Worm (Caenorhabditis elegans) whole organism, L3 larva: Measurements from ENCODE around the gene F26D11.12.

Experiments
- R02D3.7 ChIP-seq: fragments of 150-350 bp; optimal IDR thresholded peaks from 2 replicates; lab custom pipeline; 2014; ENCODE audit warnings: missing biosample characterization, missing genetic modification characterization
- ZK546.5 ChIP-seq: sonication (generic microtip); optimal IDR thresholded peaks from 2 replicates; lab custom pipeline; 2017; ENCODE audit warnings: missing biosample characterization, missing genetic modification characterization
- aly-2 ChIP-seq: fragments of 150-350 bp; optimal IDR thresholded peaks from 2 replicates; lab custom pipeline; 2014; ENCODE audit warnings: missing biosample characterization, missing genetic modification characterization
- ama-1 ChIP-seq: fragments of 150-350 bp; optimal IDR thresholded peaks from 2 replicates; lab custom pipeline; 2018
- ceh-16 ChIP-seq: sonication (generic microtip); optimal IDR thresholded peaks from 2 replicates; lab custom pipeline; 2017; ENCODE audit warnings: missing biosample characterization, missing genetic modification characterization
- ceh-28 ChIP-seq: fragments of 150-350 bp; optimal IDR thresholded peaks from 2 replicates; lab custom pipeline; 2014; ENCODE audit warnings: missing biosample characterization, missing genetic modification reagents, missing genetic modification characterization
- ceh-82 ChIP-seq: fragments of 150-350 bp; optimal IDR thresholded peaks from 2 replicates; lab custom pipeline; 2014; ENCODE audit warnings: missing biosample characterization, missing genetic modification characterization
- ceh-9 ChIP-seq: sonication (generic microtip); optimal IDR thresholded peaks from 2 replicates; lab custom pipeline; 2018; ENCODE audit warnings: missing biosample characterization, missing genetic modification characterization
- daf-12 ChIP-seq: fragments of 150-350 bp; optimal IDR thresholded peaks from 2 replicates; lab custom pipeline; 2014; ENCODE audit warnings: missing biosample characterization, missing genetic modification reagents, missing genetic modification characterization
- egl-27 ChIP-seq: sonication (generic microtip); optimal IDR thresholded peaks from 4 replicates; lab custom pipeline; 2017; ENCODE audit warnings: missing biosample characterization, missing genetic modification reagents, missing genetic modification characterization
- egl-5 ChIP-seq: fragments of 150-350 bp; optimal IDR thresholded peaks from 2 replicates; lab custom pipeline; 2017; ENCODE audit warnings: missing biosample characterization, missing genetic modification reagents, missing genetic modification characterization, inconsistent platforms
- elt-1 ChIP-seq: fragments of 150-350 bp; optimal IDR thresholded peaks from 2 replicates; lab custom pipeline; 2014; ENCODE audit warnings: missing biosample characterization, missing genetic modification characterization
- elt-2 ChIP-seq: sonication (generic microtip); optimal IDR thresholded peaks from 2 replicates; lab custom pipeline; 2016; ENCODE audit warnings: missing genetic modification reagents, mild to moderate bottlenecking, missing genetic modification characterization, missing compliant biosample characterization
- elt-3 ChIP-seq, 3 experiments: fragments of 150-350 bp in 1 of 3; sonication (generic microtip) in 2 of 3; optimal IDR thresholded peaks; 2 replicates in 2 of 3; 4 replicates in 1 of 3; lab custom pipeline; 2014 to 2017; ENCODE audit warnings: missing biosample characterization in 3 of 3, missing genetic modification characterization in 3 of 3
- fkh-10 ChIP-seq: sonication (generic microtip); optimal IDR thresholded peaks from 2 replicates; lab custom pipeline; 2017; ENCODE audit warnings: missing biosample characterization, missing genetic modification reagents, missing genetic modification characterization
- fkh-2 ChIP-seq: fragments of 150-350 bp; optimal IDR thresholded peaks from 2 replicates; lab custom pipeline; 2014; ENCODE audit warnings: missing biosample characterization, missing genetic modification reagents, missing genetic modification characterization
- fos-1 ChIP-seq: fragments of 150-350 bp; optimal IDR thresholded peaks from 2 replicates; lab custom pipeline; 2014; ENCODE audit warnings: missing biosample characterization, missing genetic modification characterization
- hmg-11 ChIP-seq: sonication (generic microtip); optimal IDR thresholded peaks from 2 replicates; lab custom pipeline; 2016; ENCODE audit warnings: missing genetic modification characterization, missing compliant biosample characterization
- lin-15B ChIP-seq: fragments of 150-350 bp; optimal IDR thresholded peaks from 2 replicates; lab custom pipeline; 2014; ENCODE audit warnings: missing biosample characterization, missing genetic modification characterization
- lin-39 ChIP-seq: fragments of 150-350 bp; optimal IDR thresholded peaks from 2 replicates; lab custom pipeline; 2018; ENCODE audit warnings: missing biosample characterization, missing genetic modification reagents, missing genetic modification characterization
- lsy-12 ChIP-seq: sonication (generic microtip); optimal IDR thresholded peaks from 2 replicates; lab custom pipeline; 2016; ENCODE audit warnings: mild to moderate bottlenecking, missing genetic modification characterization, missing compliant biosample characterization
- mdl-1 ChIP-seq: fragments of 150-350 bp; optimal IDR thresholded peaks from 2 replicates; lab custom pipeline; 2014; ENCODE audit warnings: missing biosample characterization, missing genetic modification characterization
- mml-1 ChIP-seq: fragments of 150-350 bp; sonication (generic microtip); optimal IDR thresholded peaks from 3 replicates; lab custom pipeline; 2014; ENCODE audit warnings: missing biosample characterization, missing genetic modification characterization
- nfya-1 ChIP-seq: sonication (generic microtip); optimal IDR thresholded peaks from 2 replicates; lab custom pipeline; 2017; ENCODE audit warnings: missing genetic modification characterization, mild to moderate bottlenecking, missing compliant biosample characterization, antibody characterized with exemption, moderate library complexity; ENCODE audit not compliant: insufficient read depth
- nhr-11 ChIP-seq: fragments of 150-350 bp; optimal IDR thresholded peaks from 2 replicates; lab custom pipeline; 2014; ENCODE audit warnings: missing biosample characterization, missing genetic modification characterization
- nhr-12 ChIP-seq: fragments of 150-350 bp; optimal IDR thresholded peaks from 2 replicates; lab custom pipeline; 2014; ENCODE audit warnings: missing biosample characterization, missing genetic modification characterization
- nhr-23 ChIP-seq: fragments of 150-350 bp; optimal IDR thresholded peaks from 2 replicates; lab custom pipeline; 2014; ENCODE audit warnings: missing biosample characterization, missing genetic modification reagents, missing genetic modification characterization
- nhr-237 ChIP-seq: fragments of 150-350 bp; optimal IDR thresholded peaks from 2 replicates; lab custom pipeline; 2014; ENCODE audit warnings: missing biosample characterization, missing genetic modification characterization
- nhr-25 ChIP-seq: sonication (generic microtip); optimal IDR thresholded peaks from 2 replicates; lab custom pipeline; 2017; ENCODE audit warnings: missing biosample characterization, missing genetic modification characterization
- nhr-28 ChIP-seq: fragments of 150-350 bp; optimal IDR thresholded peaks from 2 replicates; lab custom pipeline; 2014; ENCODE audit warnings: missing biosample characterization, missing genetic modification characterization
- nhr-43 ChIP-seq: sonication (generic microtip); optimal IDR thresholded peaks from 2 replicates; lab custom pipeline; 2016; ENCODE audit warnings: mild to moderate bottlenecking, missing genetic modification characterization, missing compliant biosample characterization; ENCODE audit not compliant: poor library complexity, severe bottlenecking
- nhr-67 ChIP-seq: fragments of 150-350 bp; optimal IDR thresholded peaks from 2 replicates; lab custom pipeline; 2014; ENCODE audit warnings: missing biosample characterization, missing genetic modification characterization
- nhr-76 ChIP-seq: fragments of 150-350 bp; sonication (generic microtip); optimal IDR thresholded peaks from 5 replicates; lab custom pipeline; 2014; ENCODE audit warnings: missing biosample characterization, missing genetic modification characterization
- nhr-77 ChIP-seq: fragments of 150-350 bp; optimal IDR thresholded peaks from 2 replicates; lab custom pipeline; 2014; ENCODE audit warnings: missing biosample characterization, missing genetic modification characterization
- pha-4 ChIP-seq: fragments of 150-350 bp; optimal IDR thresholded peaks from 2 replicates; lab custom pipeline; 2014; ENCODE audit warnings: missing biosample characterization, missing genetic modification reagents, missing genetic modification characterization
- pqm-1 ChIP-seq: fragments of 150-350 bp; optimal IDR thresholded peaks from 2 replicates; lab custom pipeline; 2017; ENCODE audit warnings: missing biosample characterization, missing genetic modification characterization, inconsistent platforms
- sea-2 ChIP-seq: fragments of 150-350 bp; sonication (generic microtip); optimal IDR thresholded peaks from 4 replicates; lab custom pipeline; 2014; ENCODE audit warnings: missing biosample characterization, missing genetic modification reagents, missing genetic modification characterization
- skn-1 ChIP-seq: fragments of 150-350 bp; optimal IDR thresholded peaks from 2 replicates; lab custom pipeline; 2014; ENCODE audit warnings: missing biosample characterization, missing genetic modification characterization
- snpc-4 ChIP-seq: fragments of 150-350 bp; optimal IDR thresholded peaks from 2 replicates; lab custom pipeline; 2014; ENCODE audit warnings: missing biosample characterization, missing genetic modification characterization
- tbx-2 ChIP-seq: sonication (generic microtip); optimal IDR thresholded peaks from 2 replicates; lab custom pipeline; 2016; ENCODE audit warnings: mild to moderate bottlenecking, missing genetic modification characterization, missing compliant biosample characterization
- unc-39 ChIP-seq: sonication (generic microtip); optimal IDR thresholded peaks from 4 replicates; lab custom pipeline; 2017; ENCODE audit warnings: missing biosample characterization, missing genetic modification characterization
- unc-62 ChIP-seq: fragments of 150-350 bp; sonication (generic microtip); optimal IDR thresholded peaks from 4 replicates; lab custom pipeline; 2014; ENCODE audit warnings: missing biosample characterization, missing genetic modification reagents, missing genetic modification characterization
- zag-1 ChIP-seq: fragments of 150-350 bp; optimal IDR thresholded peaks from 2 replicates; lab custom pipeline; 2014; ENCODE audit warnings: missing biosample characterization, missing genetic modification characterization
- ztf-11 ChIP-seq: fragments of 150-350 bp; optimal IDR thresholded peaks from 2 replicates; lab custom pipeline; 2014; ENCODE audit warnings: missing biosample characterization, missing genetic modification characterization
- ztf-4 ChIP-seq: fragments of 150-350 bp; optimal IDR thresholded peaks from 2 replicates; lab custom pipeline; 2014; ENCODE audit warnings: missing biosample characterization, missing genetic modification characterization

Gene F26D11.12

ce11 chrV:7980993-7981595, 26.0 kb upstream of the F26D11.12 start, which contains the start of gene F26D11.1:
Gene F26D11.1, plus strand, starts transcription at chrV:7981545.
- TF ChIP-seq ama-1 (lab: Kevin White, UChicago) = no peak
- TF ChIP-seq nfya-1 = no peak
- TF ChIP-seq snpc-4 (tag; lab: Kevin White, UChicago) = no peak
- TF ChIP-seq nhr-43 (tag; lab: Kevin White, UChicago) = no peak
- TF ChIP-seq nhr-77 (tag; lab: Kevin White, UChicago) = no peak
- no peak for TF ChIP-seq nhr-67 (tag; lab: Kevin White, UChicago)
- no peak for TF ChIP-seq ztf-4 (tag; lab: Kevin White, UChicago)
- TF ChIP-seq daf-12 (tag; lab: Kevin White, UChicago) = no peak

DNA sequence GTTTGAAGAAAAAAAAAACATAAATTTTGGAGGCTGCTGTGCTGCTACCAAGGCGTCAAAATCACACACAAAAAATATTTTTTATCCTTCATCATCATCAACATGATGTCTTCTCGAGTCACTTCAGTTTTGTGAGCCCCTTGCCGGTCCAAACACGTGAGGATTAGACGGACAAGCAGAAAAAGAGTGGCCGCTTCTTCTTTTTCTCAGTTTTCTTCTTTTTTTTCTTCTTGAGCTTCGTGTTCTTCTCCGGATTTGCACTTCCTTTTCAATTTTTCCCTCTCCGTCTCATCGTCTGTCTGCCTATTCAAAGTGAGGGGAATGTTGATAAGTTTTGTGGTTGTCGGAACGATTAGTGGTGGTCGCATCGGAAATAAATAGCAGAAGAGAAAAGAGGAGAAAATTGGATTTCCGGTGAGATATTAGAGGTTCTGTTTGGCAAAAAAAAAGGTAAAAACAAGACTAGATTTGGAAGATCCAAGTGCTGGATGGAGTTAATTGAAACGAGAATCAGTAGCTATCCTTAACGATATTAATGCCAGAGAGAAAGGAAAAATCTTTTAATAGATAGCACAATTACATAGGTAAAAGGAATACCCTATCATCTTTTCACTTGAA, 25.4 kb upstream of the F26D11.12 start:
- TF ChIP-seq egl-5 (tag; lab: Kevin White, UChicago) (no peak), nhr-28 (tag; lab: Kevin White, UChicago) (no peak), tbx-2 (tag; lab: Kevin White, UChicago) (no peak), nhr-12 (tag; lab: Kevin White, UChicago) (no peak), pqm-1 (no peak), skn-1 (tag; lab: Kevin White, UChicago) (no peak), nhr-43 (tag; lab: Kevin White, UChicago) (no peak), nfya-1 (peak; percentile 56), nhr-77 (tag; lab: Kevin White, UChicago) (no peak), fkh-10 (peak; percentile 34), lin-39 (peak; percentile 77), fos-1 (tag; lab: Kevin White, UChicago) (no peak), elt-1 (tag; lab: Kevin White, UChicago) (peak; percentile 43), nhr-23 (tag; lab: Kevin White, UChicago) (no peak), mml-1 (tag; lab: Kevin White, UChicago) (no peak), nhr-76 (tag; lab: Kevin White, UChicago) (no peak), nhr-237 (tag; lab: Kevin White, UChicago) (no peak), lin-15B (tag; lab: Kevin White, UChicago) (peak; percentile 30), elt-2 (tag; lab: Kevin White, UChicago) (no peak), ztf-11 (tag; lab: Kevin White, UChicago) (no peak), unc-39 (no peak), snpc-4 (tag; lab: Kevin White, UChicago) (peak; percentile 43), sea-2 (no peak), unc-62 (GFP tag; lab: Kevin White, UChicago) (no peak), zag-1 (no peak), hmg-11 (tag; lab: Kevin White, UChicago) (no peak), pha-4 (tag; lab: Kevin White, UChicago) (no peak)

ce11 chrV:7978798-7979197, 23.7 kb upstream of the F26D11.12 start:
- no peak for TF ChIP-seq nhr-76 (tag; lab: Kevin White, UChicago)
- peak; percentile 32 for TF ChIP-seq hmg-11 (tag; lab: Kevin White, UChicago)
- TF ChIP-seq ceh-16 (tag; lab: Kevin White, UChicago) = no peak
- no peak for TF ChIP-seq aly-2 (tag; lab: Kevin White, UChicago)
- TF ChIP-seq sea-2 = no peak
- peak; percentile 32 for TF ChIP-seq nfya-1
- no peak for TF ChIP-seq egl-27
- TF ChIP-seq nhr-11 (tag; lab: Kevin White, UChicago) = no peak
- TF ChIP-seq R02D3.7 (tag; lab: Kevin White, UChicago) = no peak
- no peak for TF ChIP-seq nhr-43 (tag; lab: Kevin White, UChicago)
- peak; percentile 73 for TF ChIP-seq pha-4 (tag; lab: Kevin White, UChicago)
- TF ChIP-seq nhr-77 (tag; lab: Kevin White, UChicago) = no peak
- TF ChIP-seq egl-5 (tag; lab: Kevin White, UChicago) = no peak
- TF ChIP-seq nhr-67 (tag; lab: Kevin White, UChicago) = no peak
- peak; percentile 45 for TF ChIP-seq ceh-28
- peak; percentile 14 for TF ChIP-seq lin-15B (tag; lab: Kevin White, UChicago)
- TF ChIP-seq ZK546.5 (tag; lab: Kevin White, UChicago) = no peak
- no peak for TF ChIP-seq ztf-11 (tag; lab: Kevin White, UChicago)
- TF ChIP-seq fos-1 (tag; lab: Kevin White, UChicago) = no peak
- TF ChIP-seq fkh-2 = no peak
- no peak for TF ChIP-seq nhr-12 (tag; lab: Kevin White, UChicago)
- no peak for TF ChIP-seq snpc-4 (tag; lab: Kevin White, UChicago)
- TF ChIP-seq daf-12 (tag; lab: Kevin White, UChicago) = no peak
- TF ChIP-seq nhr-23 (tag; lab: Kevin White, UChicago) = peak; percentile 55
- TF ChIP-seq lsy-12 = no peak
- TF ChIP-seq nhr-28 (tag; lab: Kevin White, UChicago) = no peak
- no peak for TF ChIP-seq mdl-1 (tag; lab: Kevin White, UChicago)
- TF ChIP-seq pqm-1 = peak; percentile 12
- TF ChIP-seq elt-1 (tag; lab: Kevin White, UChicago) = no peak
- no peak for TF ChIP-seq fkh-10
- TF ChIP-seq nhr-25 (tag; lab: Kevin White, UChicago) = peak; percentile 93
- TF ChIP-seq ztf-4 (tag; lab: Kevin White, UChicago) = no peak
- TF ChIP-seq ceh-82 (tag; lab: Kevin White, UChicago) = no peak
- no peak for TF ChIP-seq ceh-9 (tag; lab: Kevin White, UChicago)
- no peak for TF ChIP-seq ama-1 (lab: Kevin White, UChicago)
- TF ChIP-seq elt-3 (tag; optimal IDR thresholded peaks at IDR 0.05; lab: Kevin White, UChicago) = no peak
